Fruit fly (Drosophila melanogaster) whole organism: Measurements from ENCODE around the gene Rac1.

Source experiments
- CG8478 ChIP-seq: fragments of >200 bp; optimal IDR thresholded peaks from 2 replicates; lab custom pipeline; 2018; ENCODE audit warnings: inconsistent platforms
- Dll ChIP-seq: fragments of >200 bp; optimal IDR thresholded peaks from 2 replicates; lab custom pipeline; 2017
- EcR ChIP-seq, 2 experiments: fragments of >200 bp; optimal IDR thresholded peaks; 2 replicates each; lab custom pipeline; 2017; ENCODE audit warnings: missing biosample characterization in 2 of 2, missing genetic modification characterization in 2 of 2, missing genetic modification reagents in 2 of 2
- pan ChIP-seq: fragments of >200 bp; optimal IDR thresholded peaks from 2 replicates; lab custom pipeline; 2017
- psq ChIP-seq: fragments of >200 bp; optimal IDR thresholded peaks from 2 replicates; lab custom pipeline; 2017
- usp ChIP-seq: fragments of >200 bp; optimal IDR thresholded peaks from 2 replicates; lab custom pipeline; 2017; ENCODE audit warnings: missing biosample characterization, missing genetic modification characterization, mixed read lengths

The Rac1 gene

DNA sequence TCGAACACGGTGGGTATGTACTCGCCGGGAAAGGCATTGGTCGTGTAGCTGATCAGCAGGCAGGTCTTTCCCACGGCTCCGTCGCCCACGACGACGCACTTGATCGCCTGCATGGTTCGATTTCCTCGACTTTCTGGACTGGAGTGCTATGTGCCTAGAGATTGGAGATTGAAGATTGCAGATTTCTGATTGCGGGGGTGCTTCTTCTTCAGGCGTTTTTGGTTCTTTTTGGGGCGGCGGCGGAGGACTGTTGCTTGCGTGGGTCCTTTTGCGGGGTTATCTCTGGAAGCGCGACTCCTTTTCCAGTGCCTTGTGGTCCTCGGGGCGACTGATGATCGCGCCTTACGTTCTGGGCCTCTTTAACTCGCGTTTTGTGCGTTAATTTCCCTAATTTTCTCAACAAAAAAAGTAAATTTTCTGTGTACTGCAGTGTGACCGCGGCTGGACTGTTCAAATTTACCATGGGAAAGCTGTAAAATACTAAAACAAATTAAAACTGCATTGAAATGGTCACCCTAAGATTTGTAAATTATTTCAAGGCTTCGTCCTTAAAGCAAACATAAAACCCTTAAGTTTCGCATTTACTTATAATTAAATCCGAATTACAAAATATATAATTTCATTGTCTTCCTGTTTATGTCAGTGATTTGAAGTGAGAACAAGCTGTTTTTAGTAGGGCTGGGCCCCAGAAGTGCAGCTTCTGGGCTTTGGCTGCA lies at the start of gene Rac1, which contains the start of gene Acat2:
Gene Rac1 (minus strand): TSS at position 450 of the 716 bp plus-strand sequence.
Gene Acat2 (plus strand): TSS at position 711 of the 716 bp plus-strand sequence.
- TF ChIP-seq Dll (lab: Kevin White, UChicago) (no peak), psq (lab: Kevin White, UChicago) (no peak), pan (lab: Kevin White, UChicago) (no peak), EcR (GFP tag; optimal IDR thresholded peaks at IDR 0.05; lab: Kevin White, UChicago) (no peak), CG8478 (lab: Kevin White, UChicago) (no peak), usp (no peak)

DNA sequence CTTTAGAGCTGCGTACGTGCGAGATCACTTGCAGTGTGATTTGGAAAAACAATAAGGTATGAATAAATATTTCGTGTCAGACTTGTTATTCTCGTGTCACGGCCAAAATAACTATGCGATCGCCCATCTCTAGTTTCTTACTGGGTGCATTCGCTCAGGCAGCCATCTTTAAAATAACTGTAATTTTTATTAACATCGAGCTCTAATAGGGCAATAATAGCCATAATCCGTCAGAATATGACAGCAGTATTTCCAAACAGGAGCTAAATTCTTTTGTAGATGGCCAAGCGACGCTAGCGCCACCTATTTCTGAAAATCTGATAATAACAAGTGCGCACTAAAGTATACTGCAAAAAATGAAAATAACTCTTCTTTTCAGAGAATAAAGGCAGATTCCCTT lies 49.6 kb upstream of the Rac1 start:
- TF ChIP-seq psq (lab: Kevin White, UChicago) = no peak
- TF ChIP-seq Dll (lab: Kevin White, UChicago) = no peak
- no peak for TF ChIP-seq CG8478 (lab: Kevin White, UChicago)
- TF ChIP-seq pan (lab: Kevin White, UChicago) = no peak
- TF ChIP-seq usp = no peak
- no peak for TF ChIP-seq EcR (GFP tag; optimal IDR thresholded peaks at IDR 0.05; lab: Kevin White, UChicago)

DNA sequence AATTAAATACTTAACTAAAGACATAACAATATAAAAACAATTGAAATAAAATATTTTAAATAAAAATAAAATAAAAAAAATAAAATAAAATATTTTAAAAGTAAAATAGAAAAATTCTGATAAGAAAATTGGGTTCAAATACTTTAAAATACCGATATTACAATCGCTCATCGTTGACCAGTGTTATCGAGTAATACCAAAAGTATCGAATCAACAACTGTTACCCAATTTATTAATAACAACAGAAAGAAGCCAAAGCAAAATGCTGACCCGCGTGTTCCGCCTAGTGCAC lies 48.4 kb upstream of the Rac1 start, which contains the start of gene CG9166:
Gene CG9166 (plus strand): TSS at position 193 of the 292 bp plus-strand sequence.
- TF ChIP-seq psq (lab: Kevin White, UChicago) (no peak), pan (lab: Kevin White, UChicago) (no peak)

DNA sequence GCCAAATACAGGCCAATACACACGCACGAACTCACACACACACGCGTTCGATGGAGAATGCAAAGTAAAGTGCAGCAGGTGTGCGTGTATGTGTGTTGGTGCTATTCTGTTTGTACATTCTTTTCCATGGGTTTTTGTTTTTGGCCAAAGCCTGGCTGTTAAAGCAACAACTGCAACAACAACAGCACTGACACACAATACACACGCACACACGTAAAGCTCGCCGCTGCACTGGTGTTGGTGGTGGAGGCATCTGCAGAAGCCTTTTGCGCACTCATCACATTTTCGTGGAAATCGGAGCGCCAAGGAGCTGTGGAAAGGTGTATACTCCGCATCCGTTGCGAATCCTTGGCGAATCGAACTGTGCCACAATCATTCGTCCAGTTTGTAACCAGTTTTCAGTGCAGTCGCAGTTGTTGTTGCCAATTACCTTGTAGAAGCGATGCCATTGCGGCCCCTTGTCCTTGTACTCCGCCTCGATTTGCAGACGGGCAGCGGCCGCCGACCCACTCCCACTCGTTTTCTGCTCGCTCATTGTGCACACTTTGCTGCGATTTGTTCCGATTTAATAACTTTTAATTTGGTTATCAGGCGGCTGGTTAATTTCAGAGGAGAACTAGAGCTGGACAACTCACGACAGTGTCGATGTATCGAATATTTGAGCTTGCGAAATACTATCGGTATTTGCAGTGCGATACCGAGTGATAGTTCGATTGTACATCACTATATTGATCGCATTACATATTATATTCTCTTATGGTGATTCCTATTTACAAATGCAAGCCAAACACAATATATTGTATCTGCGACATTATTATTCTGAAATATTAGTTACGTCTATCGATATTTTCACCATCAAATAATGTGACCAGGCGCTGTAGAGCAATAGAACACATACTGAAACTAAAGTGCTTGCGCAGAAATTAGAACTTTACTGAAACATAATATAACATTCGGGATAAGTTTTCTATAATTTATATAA lies 47.8 kb upstream of the Rac1 start:
- TF ChIP-seq usp = no peak
- peak; percentile 29 for TF ChIP-seq psq (lab: Kevin White, UChicago)

DNA sequence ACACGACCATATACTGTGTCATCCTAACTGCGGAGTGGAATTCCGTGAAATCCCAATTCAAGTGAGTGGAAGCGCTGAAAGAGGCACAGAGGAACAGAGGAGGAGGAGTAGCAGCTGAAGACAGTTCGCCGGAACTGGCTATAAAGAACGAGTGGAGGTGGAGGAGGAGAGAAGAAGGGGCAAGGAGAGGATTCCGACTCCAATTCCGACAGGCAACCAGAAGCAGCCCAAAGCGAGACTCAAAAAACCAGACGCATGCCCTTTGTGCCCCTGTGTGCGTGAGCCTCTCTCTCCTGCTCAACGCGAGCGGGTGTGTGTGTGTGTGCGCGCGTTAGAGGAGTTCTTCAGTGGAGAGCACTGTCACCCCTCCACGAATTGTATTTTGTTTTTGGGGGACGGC lies 46.9 kb upstream of the Rac1 start:
- no peak for TF ChIP-seq psq (lab: Kevin White, UChicago)
- no peak for TF ChIP-seq CG8478 (lab: Kevin White, UChicago)
- no peak for TF ChIP-seq EcR (GFP tag; optimal IDR thresholded peaks at IDR 0.05; lab: Kevin White, UChicago)
- TF ChIP-seq usp = no peak
- no peak for TF ChIP-seq Dll (lab: Kevin White, UChicago)
- no peak for TF ChIP-seq pan (lab: Kevin White, UChicago)

DNA sequence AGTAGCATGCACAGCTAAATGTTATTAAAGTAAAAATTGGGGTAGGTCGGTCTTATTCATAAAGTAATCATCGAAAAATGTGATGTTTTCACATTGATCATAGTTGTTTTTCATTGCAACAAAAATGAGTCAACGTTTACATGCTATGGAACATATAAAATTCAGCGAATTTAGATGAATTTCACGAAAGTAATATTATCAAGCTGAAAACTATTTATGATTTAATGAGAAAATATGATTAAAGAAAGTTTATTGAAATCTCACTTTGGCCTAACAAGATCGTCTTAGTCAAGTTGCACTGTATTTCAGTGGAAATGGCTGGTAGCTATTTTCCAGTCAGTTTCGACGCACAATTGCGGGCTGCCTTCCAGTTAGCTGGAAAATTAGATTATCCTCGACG lies 46.5 kb upstream of the Rac1 start:
- TF ChIP-seq Dll (lab: Kevin White, UChicago) (no peak), EcR (GFP tag; optimal IDR thresholded peaks at IDR 0.05; lab: Kevin White, UChicago) (no peak), usp (no peak), CG8478 (lab: Kevin White, UChicago) (no peak), pan (lab: Kevin White, UChicago) (no peak), psq (lab: Kevin White, UChicago) (no peak)

DNA sequence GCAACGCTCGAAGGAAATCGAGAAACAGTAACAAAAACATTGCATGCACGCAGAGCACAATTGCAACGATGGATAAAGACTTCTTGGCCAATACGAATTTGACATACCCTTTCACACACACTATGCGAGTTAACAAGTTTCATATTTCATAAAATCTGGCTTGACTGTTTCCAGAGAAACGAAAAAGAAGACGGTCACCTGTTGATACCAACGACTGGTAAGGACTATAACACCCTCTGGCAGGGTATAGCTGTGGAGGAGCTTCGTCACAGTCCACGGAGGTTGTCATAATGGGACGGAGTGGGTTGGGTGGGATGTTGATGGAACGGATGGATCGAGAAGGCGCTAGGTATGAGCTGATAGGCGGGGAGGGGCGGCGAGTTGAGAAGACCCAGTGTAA lies 45.8 kb upstream of the Rac1 start:
- TF ChIP-seq Dll (lab: Kevin White, UChicago) (no peak), usp (no peak), psq (lab: Kevin White, UChicago) (no peak), CG8478 (lab: Kevin White, UChicago) (no peak), pan (lab: Kevin White, UChicago) (no peak), EcR (GFP tag; optimal IDR thresholded peaks at IDR 0.05; lab: Kevin White, UChicago) (no peak)

DNA sequence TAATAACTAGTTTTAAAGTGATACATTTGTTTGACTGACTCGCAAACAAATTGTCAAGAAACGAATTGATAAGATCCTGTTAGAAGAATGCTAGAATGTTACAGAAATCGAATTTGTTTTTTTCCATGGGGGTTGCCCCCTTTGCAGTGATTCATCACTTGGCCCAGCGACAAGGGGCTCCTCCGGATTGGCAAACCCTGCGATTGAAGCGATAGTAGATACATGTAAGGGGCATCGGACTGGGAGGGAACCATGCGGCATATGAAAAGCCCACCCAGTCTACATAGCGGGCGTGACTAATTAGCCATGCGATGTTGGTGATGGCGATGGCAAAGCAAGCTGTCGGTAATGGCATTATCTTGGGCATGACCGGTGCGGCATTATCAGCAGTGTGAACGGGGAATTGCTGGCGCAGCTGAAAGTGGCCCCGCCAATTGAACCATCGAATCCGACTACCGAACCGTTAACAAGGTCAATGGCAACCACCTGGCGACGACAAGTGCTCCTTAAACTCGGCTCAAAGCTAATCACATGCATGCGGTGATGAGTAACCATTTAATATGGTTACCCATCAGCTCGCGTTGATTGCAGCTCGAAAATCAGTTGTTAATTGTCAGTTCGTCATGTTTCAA lies 44.6 kb upstream of the Rac1 start:
- TF ChIP-seq Dll (lab: Kevin White, UChicago) = no peak
- no peak for TF ChIP-seq usp

DNA sequence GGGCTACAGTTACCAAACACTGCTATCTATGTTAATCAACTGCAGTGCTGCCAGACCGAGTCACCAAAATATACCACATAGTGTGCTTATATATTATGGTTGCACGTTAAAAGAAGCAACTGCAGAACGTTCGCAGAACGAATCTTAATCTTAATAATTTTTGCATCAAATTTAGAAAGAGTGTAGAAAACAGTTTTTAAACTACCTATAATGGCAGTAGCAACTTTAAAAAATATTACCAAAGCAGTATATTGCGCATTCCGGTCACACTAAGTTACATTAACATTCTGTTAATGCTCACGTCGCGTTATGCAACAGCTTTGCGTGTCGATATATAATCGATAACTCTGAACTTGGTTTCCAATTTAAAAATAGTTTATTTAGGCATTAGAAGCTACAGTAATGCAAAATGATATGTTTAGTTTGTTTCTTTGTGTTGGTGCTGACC lies 39.7 kb upstream of the Rac1 start, which contains the start of gene indra:
Gene indra (minus strand): TSS at position 271 of the 448 bp plus-strand sequence.
- no peak for TF ChIP-seq usp
- no peak for TF ChIP-seq Dll (lab: Kevin White, UChicago)
- TF ChIP-seq psq (lab: Kevin White, UChicago) = no peak
- TF ChIP-seq EcR (GFP tag; optimal IDR thresholded peaks at IDR 0.05; lab: Kevin White, UChicago) = no peak
- no peak for TF ChIP-seq pan (lab: Kevin White, UChicago)
- no peak for TF ChIP-seq CG8478 (lab: Kevin White, UChicago)

DNA sequence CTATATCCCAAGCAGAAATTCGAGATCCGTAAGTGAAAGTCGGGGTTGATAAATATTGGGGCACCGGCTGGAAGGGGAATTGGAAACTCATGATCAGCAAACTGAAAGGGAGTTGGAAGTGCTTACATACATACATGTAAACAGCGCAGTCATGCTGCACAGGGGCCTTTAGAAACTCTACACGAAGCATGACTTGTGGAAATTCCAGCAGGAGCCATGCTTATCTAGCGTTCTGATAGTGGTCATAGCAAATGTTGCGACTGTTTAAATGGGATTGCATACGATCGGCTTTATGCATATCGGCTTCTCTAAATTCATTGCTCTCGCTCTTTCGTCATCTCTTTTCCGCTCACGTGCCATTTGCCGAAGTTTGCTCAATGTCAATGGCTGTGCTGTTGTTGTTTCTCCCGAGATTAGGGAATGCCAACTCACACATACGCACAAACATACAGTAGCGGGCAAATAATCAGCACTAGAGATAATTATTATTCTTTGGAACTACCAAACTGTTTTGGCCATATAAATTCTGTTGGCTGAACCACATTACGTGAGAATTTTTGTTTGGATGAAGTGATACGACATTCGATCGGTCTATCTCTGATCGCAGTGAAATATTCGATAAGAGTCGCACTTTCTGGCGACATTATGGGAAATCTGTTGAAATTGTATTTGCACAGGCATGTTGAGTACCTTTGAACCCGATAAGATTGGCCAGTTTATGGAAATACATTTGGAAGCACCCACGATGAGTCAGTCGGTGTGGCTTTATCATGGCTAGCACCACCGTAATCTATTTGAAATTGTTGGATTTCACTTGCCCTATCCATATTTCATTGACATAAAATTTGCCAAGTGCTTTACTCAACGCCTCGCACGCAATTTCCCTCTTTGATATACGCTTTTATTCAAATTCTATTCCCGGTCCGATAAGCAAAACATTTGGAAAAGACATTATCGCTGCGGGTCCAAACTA lies 33.8 kb upstream of the Rac1 start:
- TF ChIP-seq psq (lab: Kevin White, UChicago) (no peak), CG8478 (lab: Kevin White, UChicago) (no peak), EcR (GFP tag; optimal IDR thresholded peaks at IDR 0.05; lab: Kevin White, UChicago) (no peak), Dll (lab: Kevin White, UChicago) (no peak), pan (lab: Kevin White, UChicago) (no peak), usp (no peak)

DNA sequence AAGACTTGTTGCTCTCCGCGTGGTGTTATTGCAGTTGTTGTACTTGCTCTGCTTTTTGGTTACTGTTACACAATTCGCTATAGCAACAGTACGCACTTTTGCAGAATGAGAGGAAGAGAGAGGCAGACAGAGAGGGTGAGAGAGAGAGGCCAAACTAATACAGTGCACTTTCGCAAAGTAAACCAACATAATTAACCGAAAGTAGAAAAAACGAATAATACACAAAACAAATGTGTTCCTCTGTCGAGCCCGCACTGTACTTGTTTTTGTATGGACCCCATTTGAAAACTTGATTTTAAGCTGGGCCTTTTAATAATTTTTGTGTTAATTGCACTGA lies 32.9 kb upstream of the Rac1 start:
- TF ChIP-seq Dll (lab: Kevin White, UChicago) (no peak), usp (no peak)
